Comparison of ENCODE assay signal across 8 worm cellular contexts in the genomic region with DNA sequence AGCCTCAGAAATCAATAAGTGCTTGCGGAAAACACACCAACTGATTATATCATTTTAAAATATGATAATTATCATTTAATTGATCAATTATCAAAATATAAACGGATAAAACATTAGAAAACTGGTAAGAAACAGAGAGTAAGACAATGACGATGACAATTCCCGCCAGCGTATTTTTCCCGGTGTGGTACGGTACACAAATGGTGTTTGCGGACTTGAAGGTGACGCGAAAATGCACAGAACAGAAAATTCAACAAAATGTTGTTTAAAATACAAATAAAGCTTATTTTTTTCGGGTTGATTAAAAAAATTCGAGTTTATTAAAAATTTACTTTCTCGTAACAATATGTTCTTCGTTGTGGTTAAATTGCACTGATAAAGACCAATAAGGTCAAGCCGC.
TF ChIP-seq lines count a peak whose summit lies in the region.

No protein-coding gene starts in this region.

TF ChIP-seq in whole organism, L1 larva, 84 proteins besides CTCF, POLR2A, EP300 and RAD21 (continues in another document):
- TF ChIP-seq fkh-10 (GFP tag; optimal IDR thresholded peaks at IDR 0.05; lab: Kevin White, UChicago) (peak; percentile 0), dpl-1 (GFP tag; optimal IDR thresholded peaks at IDR 0.05; lab: Kevin White, UChicago) (peak; percentile 52 to 78 (median 69)), elt-3 (tag; optimal IDR thresholded peaks at IDR 0.05; lab: Kevin White, UChicago) (peak in 1 of 6 experiments; percentile 1), mep-1 (tag; optimal IDR thresholded peaks at IDR 0.05; lab: Kevin White, UChicago) (peak; percentile 75), xbp-1 (tag; optimal IDR thresholded peaks at IDR 0.05; lab: Kevin White, UChicago) (peak; percentile 7), efl-1 (optimal IDR thresholded peaks at IDR 0.05; lab: Kevin White, UChicago) (peak; percentile 68 to 70), efl-1 (GFP tag; optimal IDR thresholded peaks at IDR 0.05 in 1 of 2; lab: Kevin White, UChicago) (peak; percentile 71 to 95), egl-13 (tag; optimal IDR thresholded peaks at IDR 0.05; lab: Kevin White, UChicago) (no peak), rnt-1 (tag; optimal IDR thresholded peaks at IDR 0.05; lab: Kevin White, UChicago) (peak; percentile 25), nhr-20 (tag; optimal IDR thresholded peaks at IDR 0.05; lab: Kevin White, UChicago) (peak; percentile 25)

TF ChIP-seq in whole organism, L2 larva, 48 proteins besides CTCF, POLR2A, EP300 and RAD21 (continues in another document):
- TF ChIP-seq crh-2 (tag; optimal IDR thresholded peaks at IDR 0.05; lab: Kevin White, UChicago): peak; percentile 59
- no peak for TF ChIP-seq lin-39 (tag; optimal IDR thresholded peaks at IDR 0.05; lab: Kevin White, UChicago)
- no peak for TF ChIP-seq unc-62 (GFP tag; optimal IDR thresholded peaks at IDR 0.05; lab: Kevin White, UChicago)
- no peak for TF ChIP-seq nhr-23 (tag; optimal IDR thresholded peaks at IDR 0.05; lab: Kevin White, UChicago)
- no peak for TF ChIP-seq nhr-11 (tag; optimal IDR thresholded peaks at IDR 0.05; lab: Kevin White, UChicago)
- peak; percentile 83 for TF ChIP-seq unc-55 (GFP tag; optimal IDR thresholded peaks at IDR 0.05; lab: Kevin White, UChicago)
- peak; percentile 24 for TF ChIP-seq fos-1 (tag; optimal IDR thresholded peaks at IDR 0.05; lab: Kevin White, UChicago)
- TF ChIP-seq blmp-1 (tag; optimal IDR thresholded peaks at IDR 0.05; lab: Kevin White, UChicago; ENCODE audit: insufficient read depth): peak; percentile 3
- TF ChIP-seq C34F6.9 (tag; optimal IDR thresholded peaks at IDR 0.05; lab: Kevin White, UChicago): peak; percentile 79
- no peak for TF ChIP-seq ztf-4 (tag; optimal IDR thresholded peaks at IDR 0.05; lab: Kevin White, UChicago)
- TF ChIP-seq aly-2 (tag; optimal IDR thresholded peaks at IDR 0.05; lab: Kevin White, UChicago): no peak

TF ChIP-seq in whole organism, L3 larva, 47 proteins besides CTCF, POLR2A, EP300 and RAD21 (continues in another document):
- TF ChIP-seq eor-1 (tag; optimal IDR thresholded peaks at IDR 0.05; lab: Kevin White, UChicago): no peak
- peak; percentile 95 for TF ChIP-seq skn-1 (tag; optimal IDR thresholded peaks at IDR 0.05; lab: Kevin White, UChicago)
- TF ChIP-seq ceh-28 (tag; optimal IDR thresholded peaks at IDR 0.05; lab: Kevin White, UChicago): no peak
- TF ChIP-seq pha-4 (tag; optimal IDR thresholded peaks at IDR 0.05; lab: Kevin White, UChicago): peak; percentile 81
- TF ChIP-seq daf-12 (tag; optimal IDR thresholded peaks at IDR 0.05; lab: Kevin White, UChicago): no peak
- no peak for TF ChIP-seq nhr-25 (tag; optimal IDR thresholded peaks at IDR 0.05; lab: Kevin White, UChicago)
- peak; percentile 40 for TF ChIP-seq ama-1 (optimal IDR thresholded peaks at IDR 0.05; lab: Kevin White, UChicago)
- TF ChIP-seq fkh-10 (GFP tag; optimal IDR thresholded peaks at IDR 0.05; lab: Kevin White, UChicago): no peak
- peak; percentile 13 for TF ChIP-seq elt-2 (tag; optimal IDR thresholded peaks at IDR 0.05; lab: Kevin White, UChicago)
- peak; percentile 46 for TF ChIP-seq lin-15B (tag; optimal IDR thresholded peaks at IDR 0.05; lab: Kevin White, UChicago)
- TF ChIP-seq nfya-1 (tag; optimal IDR thresholded peaks at IDR 0.05; lab: Kevin White, UChicago; ENCODE audit: insufficient read depth): peak; percentile 81

TF ChIP-seq in whole organism, L4 larva, 104 proteins besides CTCF, POLR2A, EP300 and RAD21 (continues in another document):
- TF ChIP-seq Y48G9A.11 (GFP tag; IDR thresholded peaks at IDR 0.05; lab: Robert Waterston, UW): peak; percentile 63; the same call in 1 of the 2 replicates
- TF ChIP-seq nhr-76 (tag; optimal IDR thresholded peaks at IDR 0.05; lab: Kevin White, UChicago): no peak
- peak; percentile 28; the same call in 1 of the 2 replicates for TF ChIP-seq hmg-1.1 (GFP tag; IDR thresholded peaks at IDR 0.05; lab: Robert Waterston, UW)
- TF ChIP-seq lir-3 (tag; optimal IDR thresholded peaks at IDR 0.05; lab: Kevin White, UChicago): no peak
- TF ChIP-seq mep-1 (tag; optimal IDR thresholded peaks at IDR 0.05; lab: Kevin White, UChicago): peak; percentile 43
- no peak for TF ChIP-seq tra-1 (GFP tag; IDR thresholded peaks at IDR 0.05; lab: Robert Waterston, UW)
- no peak for TF ChIP-seq daf-16 (GFP tag; optimal IDR thresholded peaks at IDR 0.05; lab: Kevin White, UChicago)
- TF ChIP-seq daf-16 (tag; optimal IDR thresholded peaks at IDR 0.05; lab: Kevin White, UChicago): peak; percentile 36
- peak in 1 of 2 experiments; percentile 16 for TF ChIP-seq hif-1 (tag; optimal IDR thresholded peaks at IDR 0.05; lab: Kevin White, UChicago)
- TF ChIP-seq unc-130 (GFP tag; optimal IDR thresholded peaks at IDR 0.05; lab: Kevin White, UChicago): peak; percentile 77
- TF ChIP-seq dve-1 (tag; optimal IDR thresholded peaks at IDR 0.05; lab: Kevin White, UChicago; ENCODE audit: insufficient read depth): peak; percentile 57

TF ChIP-seq in whole organism, early embryonic, 17 proteins besides CTCF, POLR2A, EP300 and RAD21:
- TF ChIP-seq F13C5.2 (tag; optimal IDR thresholded peaks at IDR 0.05; lab: Kevin White, UChicago): peak; percentile 8
- no peak for TF ChIP-seq tra-4 (tag; optimal IDR thresholded peaks at IDR 0.05; lab: Kevin White, UChicago)

TF ChIP-seq in whole organism, late embryonic, 69 proteins besides CTCF, POLR2A, EP300 and RAD21:
- TF ChIP-seq ama-1 (optimal IDR thresholded peaks at IDR 0.05; lab: Kevin White, UChicago) (no peak), nfya-1 (tag; optimal IDR thresholded peaks at IDR 0.05; lab: Kevin White, UChicago) (peak; percentile 52), odd-2 (tag; optimal IDR thresholded peaks at IDR 0.05; lab: Kevin White, UChicago) (peak; percentile 20)

TF ChIP-seq in whole organism, mixed stage, embryonic, 35 proteins besides CTCF, POLR2A, EP300 and RAD21:
- TF ChIP-seq ceh-43 (GFP tag; optimal IDR thresholded peaks at IDR 0.05; lab: Kevin White, UChicago) (peak; percentile 31), mep-1 (tag; optimal IDR thresholded peaks at IDR 0.05; lab: Kevin White, UChicago) (peak; percentile 46), sptf-1 (tag; optimal IDR thresholded peaks at IDR 0.05; lab: Kevin White, UChicago) (peak; percentile 18), ham-2 (GFP tag; optimal IDR thresholded peaks at IDR 0.05; lab: Kevin White, UChicago) (no peak), lsy-2 (tag; optimal IDR thresholded peaks at IDR 0.05; lab: Kevin White, UChicago) (peak; percentile 97)

TF ChIP-seq in whole organism, young adult, 124 proteins besides CTCF, POLR2A, EP300 and RAD21 (continues in another document):
- TF ChIP-seq Y95B8A.8 (GFP tag; IDR thresholded peaks at IDR 0.05; lab: Robert Waterston, UW) (0 out of 2 replicates have a peak, but pooled peaks have one; percentile 7), repo-1 (tag; optimal IDR thresholded peaks at IDR 0.05; lab: Kevin White, UChicago) (no peak), Y53G8AR.9 (GFP tag; conservative IDR thresholded peaks at IDR 0.05; lab: Robert Waterston, UW) (no peak), hrde-1 (tag; optimal IDR thresholded peaks at IDR 0.05; lab: Kevin White, UChicago; ENCODE audit: borderline replicate concordance) (no peak), F10E7.11 (tag; optimal IDR thresholded peaks at IDR 0.05; lab: Kevin White, UChicago) (no peak), Y67H2A.10 (GFP tag; conservative IDR thresholded peaks at IDR 0.05; lab: Robert Waterston, UW) (0 out of 2 replicates have a peak, but pooled peaks have one; percentile 27), F55B11.4 (tag; optimal IDR thresholded peaks at IDR 0.05; lab: Kevin White, UChicago; ENCODE audit: borderline replicate concordance, insufficient read depth) (no peak), hlh-26 (GFP tag; conservative IDR thresholded peaks at IDR 0.05; lab: Robert Waterston, UW) (no peak), tbp1 (GFP tag; optimal IDR thresholded peaks at IDR 0.05; lab: Kevin White, UChicago) (peak; percentile 19), snpc-3.4 (tag; optimal IDR thresholded peaks at IDR 0.05; lab: Kevin White, UChicago) (peak; percentile 38), snpc-1.3 (tag; optimal IDR thresholded peaks at IDR 0.05; lab: Kevin White, UChicago; ENCODE audit: insufficient read depth) (peak; percentile 42), tlf-1 (GFP tag; optimal IDR thresholded peaks at IDR 0.05; lab: Kevin White, UChicago) (peak; percentile 42), F23B12.7 (tag; optimal IDR thresholded peaks at IDR 0.05; lab: Kevin White, UChicago; ENCODE audit: insufficient read depth) (peak; percentile 63), F49E8.2 (tag; optimal IDR thresholded peaks at IDR 0.05; lab: Kevin White, UChicago; ENCODE audit: insufficient read depth) (peak; percentile 13), ceh-100 (GFP tag; IDR thresholded peaks at IDR 0.05; lab: Robert Waterston, UW) (no peak), snpc-4 (GFP tag; optimal IDR thresholded peaks at IDR 0.05; lab: Kevin White, UChicago) (no peak), snpc-4 (tag; optimal IDR thresholded peaks at IDR 0.05; lab: Kevin White, UChicago) (peak in 1 of 4 experiments; percentile 4), F57A8.1 (GFP tag; optimal IDR thresholded peaks at IDR 0.05; lab: Kevin White, UChicago) (no peak), ets-4 (GFP tag; optimal IDR thresholded peaks at IDR 0.05; lab: Kevin White, UChicago) (no peak), Y79H2A.3 (GFP tag; conservative IDR thresholded peaks at IDR 0.05; lab: Robert Waterston, UW) (no peak), B0019.2 (GFP tag; conservative IDR thresholded peaks at IDR 0.05; lab: Robert Waterston, UW) (0 out of 2 replicates have a peak, but pooled peaks have one; percentile 5), dpl-1 (GFP tag; optimal IDR thresholded peaks at IDR 0.05; lab: Kevin White, UChicago) (peak; percentile 92), D2030.7 (GFP tag; IDR thresholded peaks at IDR 0.05; lab: Robert Waterston, UW) (peak; percentile 69), lir-1 (GFP tag; conservative IDR thresholded peaks at IDR 0.05; lab: Robert Waterston, UW) (peak; percentile 36; the same call in 1 of the 2 replicates), efl-1 (GFP tag; optimal IDR thresholded peaks at IDR 0.05; lab: Kevin White, UChicago) (peak; percentile 98), K12H6.12 (tag; optimal IDR thresholded peaks at IDR 0.05; lab: Kevin White, UChicago) (peak; percentile 11), him-1 (tag; optimal IDR thresholded peaks at IDR 0.05; lab: Kevin White, UChicago) (peak; percentile 86), nfya-1 (tag; optimal IDR thresholded peaks at IDR 0.05; lab: Kevin White, UChicago; ENCODE audit: borderline replicate concordance, insufficient read depth) (no peak), aptf-3 (GFP tag; IDR thresholded peaks at IDR 0.05; lab: Robert Waterston, UW) (no peak), lin-35 (GFP tag; optimal IDR thresholded peaks at IDR 0.05; lab: Kevin White, UChicago) (peak in 1 of 3 experiments; percentile 51), hmg-1.2 (GFP tag; IDR thresholded peaks at IDR 0.05; lab: Robert Waterston, UW) (peak; percentile 47; the same call in 1 of the 2 replicates), madf-10 (tag; optimal IDR thresholded peaks at IDR 0.05; lab: Kevin White, UChicago) (no peak), rcor-1 (GFP tag; IDR thresholded peaks at IDR 0.05; lab: Robert Waterston, UW) (peak; percentile 33; the same call in 1 of the 2 replicates)
